Worm (Caenorhabditis elegans): ENCODE measurements around the gene C05E4.15.

C05E4.15 gene

DNA sequence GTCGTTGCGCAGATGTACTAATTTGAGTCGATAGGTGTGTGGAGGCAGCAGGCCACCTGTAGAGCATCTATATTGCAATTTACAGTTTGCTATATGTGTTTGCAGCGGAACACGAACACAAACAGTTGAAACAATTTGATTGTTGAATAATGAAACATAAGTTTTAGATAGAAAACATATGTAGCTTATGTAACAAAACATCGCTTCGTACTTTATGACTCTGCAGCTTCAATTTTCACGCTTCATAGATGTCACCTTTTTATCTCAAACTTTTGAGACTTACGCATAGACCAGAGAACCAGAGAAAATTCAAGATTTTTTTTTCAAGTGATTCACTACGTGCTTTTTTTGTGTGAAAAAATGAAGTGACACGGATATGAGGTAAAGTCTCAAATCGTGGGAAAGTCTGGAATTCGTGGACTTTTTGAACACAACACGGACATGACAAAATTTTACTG, 37.2 kb downstream of the C05E4.15 start, which contains the start of gene fbxb-72 (continued):
- no peak for TF ChIP-seq mdl-1 (tag; optimal IDR thresholded peaks at IDR 0.05)
- TF ChIP-seq mml-1 (tag; optimal IDR thresholded peaks at IDR 0.05) = no peak

DNA sequence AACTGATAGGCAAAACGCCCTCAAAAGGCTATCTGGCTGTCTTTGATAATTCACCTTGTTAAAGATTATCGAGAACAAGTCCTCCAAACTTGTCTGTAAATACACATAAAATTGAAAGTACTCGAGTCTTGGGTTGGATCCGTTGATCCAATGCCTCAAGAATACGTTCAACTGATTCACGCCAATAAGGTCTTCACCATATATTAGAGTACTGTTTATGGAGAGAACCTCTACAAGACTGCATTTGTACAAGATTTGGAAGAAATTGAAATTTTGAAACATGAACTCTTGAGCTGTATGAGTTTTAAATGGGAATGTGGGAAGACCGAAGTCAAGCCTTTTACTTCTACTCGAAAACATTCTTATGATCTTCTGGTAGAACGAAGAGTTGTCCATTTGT, 38.2 kb downstream of the C05E4.15 start:
- TF ChIP-seq nhr-67 (tag; optimal IDR thresholded peaks at IDR 0.05) (no peak), ama-1 (optimal IDR thresholded peaks at IDR 0.05) (no peak), nhr-76 (tag; optimal IDR thresholded peaks at IDR 0.05) (no peak), mdl-1 (tag; optimal IDR thresholded peaks at IDR 0.05) (no peak), elt-3 (tag; optimal IDR thresholded peaks at IDR 0.05) (no peak), fkh-10 (GFP tag; optimal IDR thresholded peaks at IDR 0.05) (no peak), nhr-237 (tag; optimal IDR thresholded peaks at IDR 0.05) (no peak), ztf-4 (tag; optimal IDR thresholded peaks at IDR 0.05) (no peak), egl-5 (tag; optimal IDR thresholded peaks at IDR 0.05) (no peak), unc-39 (tag; optimal IDR thresholded peaks at IDR 0.05) (no peak), hmg-11 (tag; optimal IDR thresholded peaks at IDR 0.05) (no peak), nhr-11 (tag; optimal IDR thresholded peaks at IDR 0.05) (no peak), lin-15B (tag; optimal IDR thresholded peaks at IDR 0.05) (no peak), nhr-28 (tag; optimal IDR thresholded peaks at IDR 0.05) (no peak), lsy-12 (tag; optimal IDR thresholded peaks at IDR 0.05) (no peak)

DNA sequence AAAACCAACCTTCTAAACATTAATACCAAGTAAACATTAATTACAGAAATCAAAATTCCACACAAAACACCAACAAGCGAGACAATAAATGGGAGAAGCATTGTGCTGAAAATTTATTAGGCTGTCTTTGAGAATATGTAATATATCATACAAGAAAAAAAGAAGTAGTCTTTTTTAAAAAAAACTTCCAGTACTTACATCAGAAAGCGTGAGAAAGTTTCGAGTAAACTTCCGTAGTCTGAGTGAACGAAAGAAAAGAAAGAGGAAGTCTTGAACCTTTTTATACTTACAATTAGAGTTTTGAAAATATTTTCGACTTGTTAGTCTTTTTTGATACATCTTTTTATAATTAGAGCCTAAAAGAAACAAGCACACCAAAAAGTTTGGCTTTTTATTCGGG, 41.4 kb downstream of the C05E4.15 start, which contains the start of gene srbc-40:
TSS of gene srbc-40 (minus strand) at position 101 of the 400 bp plus-strand sequence.
- TF ChIP-seq ztf-11 (tag; optimal IDR thresholded peaks at IDR 0.05) (no peak), zag-1 (tag; optimal IDR thresholded peaks at IDR 0.05) (no peak), aly-2 (tag; optimal IDR thresholded peaks at IDR 0.05) (no peak), ZK546.5 (tag; optimal IDR thresholded peaks at IDR 0.05) (no peak), lin-15B (tag; optimal IDR thresholded peaks at IDR 0.05) (no peak), nhr-28 (tag; optimal IDR thresholded peaks at IDR 0.05) (no peak), ceh-28 (tag; optimal IDR thresholded peaks at IDR 0.05) (no peak), nhr-25 (tag; optimal IDR thresholded peaks at IDR 0.05) (no peak), mml-1 (tag; optimal IDR thresholded peaks at IDR 0.05) (no peak), unc-39 (tag; optimal IDR thresholded peaks at IDR 0.05) (no peak), elt-3 (tag; optimal IDR thresholded peaks at IDR 0.05) (no peak), fos-1 (tag; optimal IDR thresholded peaks at IDR 0.05) (no peak), R02D3.7 (tag; optimal IDR thresholded peaks at IDR 0.05) (no peak), nhr-67 (tag; optimal IDR thresholded peaks at IDR 0.05) (no peak), nfya-1 (tag; optimal IDR thresholded peaks at IDR 0.05; ENCODE audit: insufficient read depth) (no peak), nhr-23 (tag; optimal IDR thresholded peaks at IDR 0.05) (no peak), fkh-10 (GFP tag; optimal IDR thresholded peaks at IDR 0.05) (no peak), nhr-237 (tag; optimal IDR thresholded peaks at IDR 0.05) (no peak), tbx-2 (tag; optimal IDR thresholded peaks at IDR 0.05) (no peak), lsy-12 (tag; optimal IDR thresholded peaks at IDR 0.05) (no peak)

DNA sequence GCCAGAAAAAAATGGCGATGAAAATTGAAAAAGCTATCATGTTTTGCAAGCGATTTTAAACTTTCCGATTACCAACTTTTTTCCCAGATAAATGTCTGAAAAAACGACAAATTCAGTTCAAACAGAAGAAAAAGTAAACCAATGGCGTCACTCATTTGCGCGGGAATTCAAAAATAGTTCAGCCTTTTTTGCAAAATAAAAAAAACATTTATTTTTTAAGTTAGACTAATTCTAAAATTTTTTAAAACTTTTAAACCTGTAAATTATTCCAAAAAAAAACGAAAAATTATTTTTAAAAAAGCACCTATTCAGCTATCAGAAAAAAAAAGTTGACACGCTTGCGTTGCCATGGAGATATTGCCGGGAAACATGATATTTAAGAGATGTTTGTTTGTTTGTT, 48.3 kb downstream of the C05E4.15 start, which contains the start of gene cyp-33C11:
TSS of gene cyp-33C11 (minus strand) at position 101 of the 400 bp plus-strand sequence.
- no peak for TF ChIP-seq ztf-11 (tag; optimal IDR thresholded peaks at IDR 0.05)

- no peak for TF ChIP-seq ztf-11 (tag; optimal IDR thresholded peaks at IDR 0.05)
- no peak for TF ChIP-seq ceh-82 (tag; optimal IDR thresholded peaks at IDR 0.05)
- TF ChIP-seq nhr-237 (tag; optimal IDR thresholded peaks at IDR 0.05) = no peak
- TF ChIP-seq tbx-2 (tag; optimal IDR thresholded peaks at IDR 0.05) = no peak
- no peak for TF ChIP-seq ama-1 (optimal IDR thresholded peaks at IDR 0.05)
- no peak for TF ChIP-seq nhr-23 (tag; optimal IDR thresholded peaks at IDR 0.05)
- TF ChIP-seq nhr-67 (tag; optimal IDR thresholded peaks at IDR 0.05) = no peak
- TF ChIP-seq egl-5 (tag; optimal IDR thresholded peaks at IDR 0.05) = no peak
- no peak for TF ChIP-seq ztf-4 (tag; optimal IDR thresholded peaks at IDR 0.05)
- TF ChIP-seq elt-1 (tag; optimal IDR thresholded peaks at IDR 0.05) = no peak
- TF ChIP-seq lsy-12 (tag; optimal IDR thresholded peaks at IDR 0.05) = no peak
- no peak for TF ChIP-seq pqm-1 (tag; optimal IDR thresholded peaks at IDR 0.05)
Observed at ce11 chrV:708808-709207, 52.3 kb downstream of the C05E4.15 start, which contains the start of gene srbc-39. Gene srbc-39, plus strand, starts transcription at chrV:709108.
